Fruit fly (Drosophila melanogaster): ENCODE data around the gene CG15005.

The CG15005 gene

dm6 chr3L:4232724-4233367 is 28.7 kb upstream of the CG15005 start (continued):
- TF ChIP-seq CG9727 (GFP tag; optimal IDR thresholded peaks at IDR 0.05) (peak; percentile 33), CG17359 (tag; optimal IDR thresholded peaks at IDR 0.05) (no peak), cg (GFP tag; optimal IDR thresholded peaks at IDR 0.05) (no peak), BEAF-32 (GFP tag; optimal IDR thresholded peaks at IDR 0.05) (no peak), CG1832 (GFP tag; optimal IDR thresholded peaks at IDR 0.05) (no peak), CG10565 (GFP tag; optimal IDR thresholded peaks at IDR 0.05) (no peak), dimm (GFP tag; IDR thresholded peaks at IDR 0.05) (no peak), CG2202 (tag; optimal IDR thresholded peaks at IDR 0.05) (no peak), HHEX (GFP tag; optimal IDR thresholded peaks at IDR 0.05) (no peak), pb (GFP tag; optimal IDR thresholded peaks at IDR 0.05) (no peak), tna (GFP tag; IDR thresholded peaks at IDR 0.05; ENCODE audit: partially characterized antibody) (no peak), CG33557 (GFP tag; optimal IDR thresholded peaks at IDR 0.05) (no peak), sc (optimal IDR thresholded peaks at IDR 0.05) (no peak), sc (GFP tag; optimal IDR thresholded peaks at IDR 0.05) (no peak), MESR4 (GFP tag; optimal IDR thresholded peaks at IDR 0.05) (no peak), CG32532 (GFP tag; IDR thresholded peaks at IDR 0.05) (no peak), CG34376 (GFP tag; optimal IDR thresholded peaks at IDR 0.05) (no peak), HLH3B (GFP tag; IDR thresholded peaks at IDR 0.05) (no peak), H15 (GFP tag; IDR thresholded peaks at IDR 0.05) (no peak), CG15479 (GFP tag; optimal IDR thresholded peaks at IDR 0.05) (no peak), Myb (GFP tag; optimal IDR thresholded peaks at IDR 0.05) (no peak), ssp (GFP tag; IDR thresholded peaks at IDR 0.05) (no peak), seq (GFP tag; IDR thresholded peaks at IDR 0.05) (no peak), nmo (GFP tag; optimal IDR thresholded peaks at IDR 0.05) (peak; percentile 56), CG3995 (GFP tag; optimal IDR thresholded peaks at IDR 0.05) (no peak), crp (GFP tag; optimal IDR thresholded peaks at IDR 0.05) (no peak), Drgx (GFP tag; IDR thresholded peaks at IDR 0.05) (no peak), CG18619 (GFP tag; optimal IDR thresholded peaks at IDR 0.05) (peak; percentile 10), CG4730 (GFP tag; IDR thresholded peaks at IDR 0.05) (no peak), Sox102F (GFP tag; optimal IDR thresholded peaks at IDR 0.05) (peak; percentile 45), odd (GFP tag; optimal IDR thresholded peaks at IDR 0.05) (no peak), CG31224 (GFP tag; IDR thresholded peaks at IDR 0.05) (no peak), org-1 (GFP tag; optimal IDR thresholded peaks at IDR 0.05) (peak; percentile 2), CG11398 (GFP tag; optimal IDR thresholded peaks at IDR 0.05) (no peak), hkb (optimal IDR thresholded peaks at IDR 0.05) (no peak), hkb (GFP tag; IDR thresholded peaks at IDR 0.05) (no peak), Atf-2 (GFP tag; optimal IDR thresholded peaks at IDR 0.05) (no peak), ham (GFP tag; IDR thresholded peaks at IDR 0.05) (no peak), CG6654 (GFP tag; optimal IDR thresholded peaks at IDR 0.05) (no peak), CG18262 (tag; optimal IDR thresholded peaks at IDR 0.05) (peak; percentile 53), stc (GFP tag; IDR thresholded peaks at IDR 0.05) (no peak), CG9817 (tag; optimal IDR thresholded peaks at IDR 0.05) (peak; percentile 12), mld (GFP tag; IDR thresholded peaks at IDR 0.05; ENCODE audit: partially characterized antibody) (no peak), CG6254 (GFP tag; optimal IDR thresholded peaks at IDR 0.05) (no peak), pita (GFP tag; optimal IDR thresholded peaks at IDR 0.05) (no peak), CG7928 (GFP tag; optimal IDR thresholded peaks at IDR 0.05) (no peak), Awh (GFP tag; IDR thresholded peaks at IDR 0.05) (no peak), NK7.1 (GFP tag; optimal IDR thresholded peaks at IDR 0.05) (no peak), rib (GFP tag; IDR thresholded peaks at IDR 0.05) (no peak), NfI (GFP tag; optimal IDR thresholded peaks at IDR 0.05) (no peak), fd64A (GFP tag; optimal IDR thresholded peaks at IDR 0.05) (no peak)
